Worm (Caenorhabditis elegans): ENCODE results near the gene F56B3.2.

F56B3.2 gene

DNA sequence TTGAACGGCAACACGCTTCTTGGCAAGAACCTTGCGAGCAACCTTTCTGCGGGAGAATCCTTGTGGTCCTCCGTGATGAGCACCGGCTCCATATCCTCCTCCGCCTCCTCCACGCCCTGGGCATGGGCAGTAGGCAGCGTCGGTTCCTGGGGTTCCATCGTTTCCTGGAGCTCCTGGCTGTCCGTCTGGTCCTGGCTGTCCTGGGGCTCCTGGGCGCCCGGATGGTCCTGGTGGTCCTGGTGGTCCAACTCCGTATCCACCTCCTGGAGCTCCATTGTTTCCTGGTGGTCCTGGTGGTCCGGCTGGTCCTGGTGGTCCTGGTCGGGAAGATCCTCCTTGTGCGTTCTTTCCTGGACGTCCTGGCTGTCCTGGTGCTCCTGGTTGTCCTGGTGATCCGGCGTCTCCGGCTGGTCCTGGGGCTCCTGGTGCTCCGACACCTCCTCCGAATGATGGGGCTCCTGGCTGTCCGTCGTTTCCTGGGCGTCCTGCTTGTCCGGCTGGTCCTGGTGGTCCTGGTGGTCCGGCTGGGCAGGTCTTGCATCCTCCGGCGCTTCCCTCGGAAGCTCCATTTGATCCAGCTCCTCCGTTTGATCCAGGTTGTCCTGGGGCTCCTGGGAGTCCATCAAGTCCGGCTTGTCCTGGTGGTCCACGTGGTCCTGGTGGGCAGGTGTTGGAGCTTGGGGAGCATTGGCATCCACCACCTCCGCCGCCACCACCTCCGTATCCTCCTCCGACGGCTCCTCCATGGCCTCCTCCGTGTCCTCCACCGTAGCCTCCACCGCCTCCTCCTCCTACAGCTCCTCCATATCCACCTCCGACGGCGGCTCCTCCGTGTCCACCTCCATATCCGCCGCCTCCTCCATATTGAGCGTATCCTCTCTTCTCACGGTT, 5.7 kb downstream of the F56B3.2 start:
- TF ChIP-seq ZK546.5 (tag; optimal IDR thresholded peaks at IDR 0.05), result no peak
- TF ChIP-seq nhr-237 (tag; optimal IDR thresholded peaks at IDR 0.05), result no peak
- TF ChIP-seq skn-1 (tag; optimal IDR thresholded peaks at IDR 0.05), result no peak
- no peak for TF ChIP-seq elt-2 (tag; optimal IDR thresholded peaks at IDR 0.05)
- no peak for TF ChIP-seq fkh-2 (tag; optimal IDR thresholded peaks at IDR 0.05)
- TF ChIP-seq aly-2 (tag; optimal IDR thresholded peaks at IDR 0.05), result no peak
- no peak for TF ChIP-seq snpc-4 (tag; optimal IDR thresholded peaks at IDR 0.05)
- no peak for TF ChIP-seq R02D3.7 (tag; optimal IDR thresholded peaks at IDR 0.05)
- no peak for TF ChIP-seq fkh-10 (GFP tag; optimal IDR thresholded peaks at IDR 0.05)

DNA sequence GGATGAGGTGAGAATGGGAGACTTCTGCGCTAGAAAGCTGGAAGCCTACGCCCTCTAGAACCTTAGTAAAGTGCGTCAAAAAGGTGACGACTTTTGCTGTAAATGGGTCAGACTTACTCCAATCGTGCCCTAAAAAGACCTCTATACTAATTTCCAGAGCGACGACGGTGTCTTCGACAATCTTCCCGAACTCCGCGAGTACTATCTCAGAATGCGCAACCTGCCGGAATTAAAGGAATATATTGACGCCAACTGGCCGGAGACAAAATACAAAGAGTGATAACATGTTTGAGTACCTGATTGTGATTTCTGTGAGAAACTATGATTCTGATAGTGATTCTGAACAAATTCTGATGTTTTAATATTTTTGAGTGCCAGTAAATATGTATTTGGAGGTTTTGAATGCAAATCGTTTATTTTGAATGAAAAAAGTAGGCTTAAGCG, 6.3 kb downstream of the F56B3.2 start:
- peak; percentile 22 for TF ChIP-seq nhr-43 (tag; optimal IDR thresholded peaks at IDR 0.05; ENCODE audit: poor library complexity, severe bottlenecking)
- TF ChIP-seq lin-15B (tag; optimal IDR thresholded peaks at IDR 0.05), result no peak
- peak in 1 of 3 experiments; percentile 36 for TF ChIP-seq elt-3 (tag; optimal IDR thresholded peaks at IDR 0.05)
- no peak for TF ChIP-seq unc-62 (GFP tag; optimal IDR thresholded peaks at IDR 0.05)
- TF ChIP-seq fos-1 (tag; optimal IDR thresholded peaks at IDR 0.05), result no peak
- TF ChIP-seq unc-39 (tag; optimal IDR thresholded peaks at IDR 0.05), result no peak
- no peak for TF ChIP-seq aly-2 (tag; optimal IDR thresholded peaks at IDR 0.05)
- TF ChIP-seq jun-1 (tag; optimal IDR thresholded peaks at IDR 0.05), result no peak
- no peak for TF ChIP-seq pqm-1 (tag; optimal IDR thresholded peaks at IDR 0.05)
- TF ChIP-seq ceh-16 (tag; optimal IDR thresholded peaks at IDR 0.05), result no peak
- peak; percentile 5 for TF ChIP-seq nhr-25 (tag; optimal IDR thresholded peaks at IDR 0.05)
- no peak for TF ChIP-seq ztf-4 (tag; optimal IDR thresholded peaks at IDR 0.05)
- no peak for TF ChIP-seq sea-2 (GFP tag; optimal IDR thresholded peaks at IDR 0.05)
- no peak for TF ChIP-seq nhr-76 (tag; optimal IDR thresholded peaks at IDR 0.05)
- no peak for TF ChIP-seq nfya-1 (tag; optimal IDR thresholded peaks at IDR 0.05; ENCODE audit: insufficient read depth)
- TF ChIP-seq tbx-2 (tag; optimal IDR thresholded peaks at IDR 0.05), result no peak
- no peak for TF ChIP-seq ceh-28 (tag; optimal IDR thresholded peaks at IDR 0.05)
- no peak for TF ChIP-seq nhr-28 (tag; optimal IDR thresholded peaks at IDR 0.05)
- no peak for TF ChIP-seq hmg-11 (tag; optimal IDR thresholded peaks at IDR 0.05)
- TF ChIP-seq nhr-77 (tag; optimal IDR thresholded peaks at IDR 0.05), result no peak
- TF ChIP-seq skn-1 (tag; optimal IDR thresholded peaks at IDR 0.05), result no peak
- peak; percentile 49 for TF ChIP-seq nhr-23 (tag; optimal IDR thresholded peaks at IDR 0.05)
- TF ChIP-seq mml-1 (tag; optimal IDR thresholded peaks at IDR 0.05), result no peak
- no peak for TF ChIP-seq nhr-11 (tag; optimal IDR thresholded peaks at IDR 0.05)
- peak; percentile 82 for TF ChIP-seq ama-1 (optimal IDR thresholded peaks at IDR 0.05)
- TF ChIP-seq fkh-2 (tag; optimal IDR thresholded peaks at IDR 0.05), result no peak
- TF ChIP-seq nhr-12 (tag; optimal IDR thresholded peaks at IDR 0.05), result no peak

- TF ChIP-seq hmg-11 (tag; optimal IDR thresholded peaks at IDR 0.05) (peak; percentile 1), mml-1 (tag; optimal IDR thresholded peaks at IDR 0.05) (no peak), sea-2 (GFP tag; optimal IDR thresholded peaks at IDR 0.05) (no peak), lin-15B (tag; optimal IDR thresholded peaks at IDR 0.05) (no peak), mdl-1 (tag; optimal IDR thresholded peaks at IDR 0.05) (no peak)
These were observed 8.1 kb downstream of the F56B3.2 start, which contains the start of gene gst-40 for ce11 chrIV:760267-760666. Gene gst-40 (plus strand): TSS chrIV:760502.

DNA sequence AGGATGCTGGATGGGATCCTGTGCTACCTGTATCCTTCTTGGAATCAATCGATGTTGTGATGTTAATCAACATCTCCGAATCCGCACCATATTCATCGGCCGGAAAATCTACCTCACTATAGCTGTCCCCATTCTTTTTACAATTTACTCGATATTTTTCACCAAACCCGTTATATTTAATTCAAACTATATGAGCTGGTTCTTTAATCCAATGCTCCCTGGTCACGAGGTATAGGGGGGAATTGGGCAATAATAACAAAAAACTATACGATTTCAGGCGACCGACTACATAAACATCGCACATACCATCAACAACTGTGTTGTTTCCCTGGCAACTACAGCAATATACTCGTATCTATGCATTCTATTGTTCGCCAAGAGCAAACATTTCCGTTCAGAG, 10.8 kb downstream of the F56B3.2 start:
- TF ChIP-seq egl-27 (tag; optimal IDR thresholded peaks at IDR 0.05) (no peak), nfya-1 (tag; optimal IDR thresholded peaks at IDR 0.05; ENCODE audit: insufficient read depth) (no peak), zag-1 (tag; optimal IDR thresholded peaks at IDR 0.05) (no peak)

Data from whole organism, L3 larva.